Worm (Caenorhabditis elegans) whole organism, L4 larva: Measurements from ENCODE around the gene nep-16.
A peak's percentile ranks its signal among the peaks of the same experiment; 100 is the strongest.

Experiments
- T26A8.4 ChIP-seq: fragments of 200-800 bp; sonication (Bioruptor generic); IDR thresholded peaks from 2 replicates; pipeline ENCODE4 v1.3.6; 2022; ENCODE audit warnings: missing genetic modification characterization, missing compliant biosample characterization
- aly-2 ChIP-seq: sonication (generic microtip); optimal IDR thresholded peaks from 2 replicates; lab custom pipeline; 2018; ENCODE audit warnings: missing biosample characterization, missing genetic modification characterization
- ama-1 ChIP-seq: fragments of 150-350 bp; optimal IDR thresholded peaks from 2 replicates; lab custom pipeline; 2014; ENCODE audit warnings: inconsistent platforms, mixed read lengths
- fos-1 ChIP-seq: fragments of 150-350 bp; optimal IDR thresholded peaks from 2 replicates; lab custom pipeline; 2014; ENCODE audit warnings: missing biosample characterization, missing genetic modification characterization
- hlh-11 ChIP-seq: fragments of 200-800 bp; sonication (Bioruptor generic); optimal IDR thresholded peaks from 2 replicates; lab custom pipeline; 2018; ENCODE audit warnings: mild to moderate bottlenecking, missing genetic modification characterization, missing compliant biosample characterization
- nhr-102 ChIP-seq: sonication (generic microtip); optimal IDR thresholded peaks from 2 replicates; lab custom pipeline; 2016; ENCODE audit warnings: mild to moderate bottlenecking, missing genetic modification characterization, moderate library complexity, missing compliant biosample characterization
- nhr-11 ChIP-seq: fragments of 150-350 bp; optimal IDR thresholded peaks from 2 replicates; lab custom pipeline; 2014; ENCODE audit warnings: missing biosample characterization, missing genetic modification characterization
- pha-4 ChIP-seq, 2 experiments: fragments of 150-350 bp in 1 of 2; fragments of 200-800 bp in 1 of 2; sonication (Bioruptor generic) in 1 of 2; IDR thresholded peaks in 1 of 2; optimal IDR thresholded peaks in 1 of 2; 2 replicates each; pipeline versions ENCODE4 v1.3.6 to Lab custom; 2014 to 2022; ENCODE audit warnings: missing genetic modification characterization in 2 of 2, missing genetic modification reagents in 2 of 2, missing biosample characterization in 1 of 2, missing compliant biosample characterization in 1 of 2
- unc-62 ChIP-seq, 3 experiments: fragments of 150-350 bp in 1 of 3; sonication (generic microtip); optimal IDR thresholded peaks in 2 of 3; peaks in 1 of 3; 1 replicate in 1 of 3; 2 replicates in 2 of 3; lab custom pipeline; 2014 to 2017; ENCODE audit warnings: missing biosample characterization in 3 of 3, missing genetic modification characterization in 3 of 3, missing genetic modification reagents in 3 of 3, missing genotype in 1 of 3
- ztf-11 ChIP-seq: fragments of 150-350 bp; optimal IDR thresholded peaks from 2 replicates; lab custom pipeline; 2014; ENCODE audit warnings: missing biosample characterization, missing genetic modification characterization

- no peak for TF ChIP-seq nhr-102
- TF ChIP-seq unc-62 (GFP tag; optimal IDR thresholded peaks at IDR 0.05 in 1 of 2; lab: Kevin White, UChicago) = no peak
- TF ChIP-seq unc-62 (tag; optimal IDR thresholded peaks at IDR 0.05; lab: Kevin White, UChicago) = no peak
- no peak for TF ChIP-seq ama-1
- no peak for TF ChIP-seq pha-4 (GFP tag; IDR thresholded peaks at IDR 0.05; lab: Robert Waterston, UW)
- no peak for TF ChIP-seq pha-4 (tag; optimal IDR thresholded peaks at IDR 0.05; lab: Kevin White, UChicago)
- TF ChIP-seq nhr-11 = no peak
- TF ChIP-seq T26A8.4 (GFP tag; lab: Robert Waterston, UW) = no peak
- peak; percentile 67 for TF ChIP-seq hlh-11 (tag; lab: Kevin White, UChicago)
- TF ChIP-seq fos-1 (tag; lab: Kevin White, UChicago) = no peak
- no peak for TF ChIP-seq aly-2
- TF ChIP-seq ztf-11 = no peak
Observed at ce11 chrIV:7679120-7679519, 37.5 kb upstream of the nep-16 start.
